Fruit fly (Drosophila melanogaster) whole organism, embryonic: ENCODE measurements around the gene CG13894.

Experiments
- Blimp-1 ChIP-seq: fragments of 200-800 bp; sonication (Bioruptor generic); optimal IDR thresholded peaks from 3 replicates; lab custom pipeline; 2018; ENCODE audit warnings: missing biosample characterization, missing genetic modification characterization, mild to moderate bottlenecking, moderate library complexity, missing genetic modification reagents
- CG8388 ChIP-seq: fragments of 200-800 bp; sonication (Bioruptor generic); optimal IDR thresholded peaks from 2 replicates; lab custom pipeline; 2019; ENCODE audit warnings: missing biosample characterization, mild to moderate bottlenecking, missing genetic modification characterization, moderate library complexity
- Camta ChIP-seq: fragments of 200-800 bp; sonication (Bioruptor generic); optimal IDR thresholded peaks from 2 replicates; lab custom pipeline; 2016; ENCODE audit warnings: missing biosample characterization, missing genetic modification characterization
- MTF-1 ChIP-seq: fragments of 200-800 bp; sonication (Bioruptor generic); optimal IDR thresholded peaks from 2 replicates; lab custom pipeline; 2018; ENCODE audit warnings: missing biosample characterization, mild to moderate bottlenecking, missing genetic modification characterization, borderline replicate concordance
- dpn ChIP-seq, 2 experiments: fragments of 200-800 bp; sonication (Bioruptor generic); optimal IDR thresholded peaks; 3 replicates each; lab custom pipeline; 2016; ENCODE audit warnings: missing biosample characterization in 2 of 2, missing genetic modification characterization in 2 of 2
- gcm ChIP-seq: fragments of 200-800 bp; sonication (Bioruptor generic); optimal IDR thresholded peaks from 2 replicates; lab custom pipeline; 2019; ENCODE audit warnings: missing biosample characterization, mild to moderate bottlenecking, missing genetic modification characterization, moderate library complexity
- slp2 ChIP-seq: fragments of 200-800 bp; sonication (Bioruptor generic); optimal IDR thresholded peaks from 2 replicates; lab custom pipeline; 2016; ENCODE audit warnings: missing biosample characterization, missing genetic modification characterization
- tna ChIP-seq: fragments of 200-800 bp; sonication (Bioruptor generic); IDR thresholded peaks from 2 replicates; pipeline ENCODE4 v1.3.6; 2022; ENCODE audit warnings: missing biosample characterization, missing genetic modification characterization; ENCODE audit not compliant: partially characterized antibody
- usp ChIP-seq: fragments of >200 bp; optimal IDR thresholded peaks from 2 replicates; lab custom pipeline; 2017; ENCODE audit warnings: missing biosample characterization, missing genetic modification characterization
- vvl ChIP-seq: fragments of 200-800 bp; sonication (Bioruptor generic); IDR thresholded peaks from 2 replicates; pipeline ENCODE4 v1.3.6; 2022; ENCODE audit warnings: missing biosample characterization, missing genetic modification characterization

DNA sequence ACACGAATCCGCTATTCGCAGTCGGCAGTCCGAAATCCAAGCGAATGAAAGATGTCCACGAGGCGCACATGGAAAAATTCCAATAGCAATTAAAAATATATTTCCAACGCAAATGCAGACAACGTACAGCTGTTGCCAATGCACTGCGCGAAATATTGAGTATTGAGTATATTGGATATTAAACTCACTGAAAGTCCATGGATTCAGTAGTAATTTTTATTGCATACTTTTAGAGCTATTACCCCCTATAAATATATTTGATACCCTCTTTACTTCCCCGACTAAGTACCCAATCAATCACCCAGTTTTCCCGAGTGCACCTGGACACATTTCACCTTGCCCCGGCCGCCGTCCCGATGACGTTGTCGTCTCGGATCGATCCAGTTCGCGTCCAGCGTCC is 42.7 kb upstream of the CG13894 start:
- TF ChIP-seq CG8388 (no peak), vvl (GFP tag; lab: Robert Waterston, UW) (no peak), Blimp-1 (no peak), usp (GFP tag; lab: Kevin White, UChicago) (no peak), dpn (GFP tag; optimal IDR thresholded peaks at IDR 0.05; lab: Kevin White, UChicago) (no peak), slp2 (GFP tag; lab: Kevin White, UChicago) (no peak), gcm (GFP tag; lab: Kevin White, UChicago) (no peak), MTF-1 (GFP tag; lab: Kevin White, UChicago) (no peak), tna (no peak), Camta (GFP tag; lab: Kevin White, UChicago) (no peak)
